Fruit fly (Drosophila melanogaster) whole organism, prepupa: Measurements from ENCODE around the gene SCCRO.

Experiments
- CG3032 ChIP-seq: fragments of 200-800 bp; optimal IDR thresholded peaks from 2 replicates; lab custom pipeline; 2019; ENCODE audit warnings: missing biosample characterization, mild to moderate bottlenecking, missing genetic modification characterization, moderate library complexity
- CG6854 ChIP-seq: fragments of 200-800 bp; sonication (Bioruptor generic); optimal IDR thresholded peaks from 2 replicates; lab custom pipeline; 2017; ENCODE audit warnings: missing biosample characterization, mild to moderate bottlenecking, missing genetic modification characterization
- CG7368 ChIP-seq: fragments of 200-800 bp; sonication (Bioruptor generic); optimal IDR thresholded peaks from 3 replicates; lab custom pipeline; 2016; ENCODE audit warnings: missing biosample characterization, missing genetic modification characterization
- Hr38 ChIP-seq: sonication (Bioruptor generic); optimal IDR thresholded peaks from 2 replicates; lab custom pipeline; 2016; ENCODE audit warnings: missing biosample characterization, missing genetic modification characterization
- Hr39 ChIP-seq: fragments of 200-800 bp; sonication (Bioruptor generic); optimal IDR thresholded peaks from 2 replicates; lab custom pipeline; 2016; ENCODE audit warnings: missing biosample characterization, missing genetic modification characterization
- Smox ChIP-seq: fragments of 200-800 bp; sonication (Bioruptor generic); optimal IDR thresholded peaks from 3 replicates; lab custom pipeline; 2016; ENCODE audit warnings: missing biosample characterization, missing genetic modification characterization
- Sox102F ChIP-seq: fragments of 200-800 bp; sonication (Bioruptor generic); optimal IDR thresholded peaks from 2 replicates; lab custom pipeline; 2016; ENCODE audit warnings: missing biosample characterization, mild to moderate bottlenecking, missing genetic modification characterization
- cyc ChIP-seq: fragments of 200-800 bp; sonication (Bioruptor generic); optimal IDR thresholded peaks from 3 replicates; lab custom pipeline; 2016; ENCODE audit warnings: missing biosample characterization, missing genetic modification characterization
- dac ChIP-seq: fragments of 200-800 bp; sonication (Bioruptor generic); optimal IDR thresholded peaks from 2 replicates; lab custom pipeline; 2017; ENCODE audit warnings: missing biosample characterization, mild to moderate bottlenecking, missing genetic modification characterization
- ss ChIP-seq, 2 experiments: fragments of 200-800 bp; sonication (Bioruptor generic); optimal IDR thresholded peaks; 2 replicates in 1 of 2; 3 replicates in 1 of 2; lab custom pipeline; 2017 to 2018; ENCODE audit warnings: mild to moderate bottlenecking in 2 of 2, missing biosample characterization in 2 of 2, missing genetic modification characterization in 2 of 2, moderate library complexity in 1 of 2
- vri ChIP-seq: fragments of 200-800 bp; sonication (Bioruptor generic); optimal IDR thresholded peaks from 3 replicates; lab custom pipeline; 2016; ENCODE audit warnings: missing biosample characterization, mild to moderate bottlenecking, missing genetic modification characterization

dm6 chr3L:15543467-15543866, 19.8 kb upstream of the SCCRO start:
- TF ChIP-seq ss (GFP tag; optimal IDR thresholded peaks at IDR 0.05; lab: Kevin White, UChicago) (no peak), CG3032 (no peak), Sox102F (GFP tag; lab: Kevin White, UChicago) (no peak), Smox (GFP tag; lab: Kevin White, UChicago) (no peak), vri (peak; percentile 24), CG6854 (GFP tag; lab: Kevin White, UChicago) (no peak), CG7368 (GFP tag; lab: Kevin White, UChicago) (no peak), cyc (no peak), Hr38 (GFP tag; lab: Kevin White, UChicago) (no peak), dac (GFP tag; lab: Kevin White, UChicago) (no peak), Hr39 (GFP tag; lab: Kevin White, UChicago) (no peak)
